Worm (Caenorhabditis elegans) whole organism, L2 larva: ENCODE measurements around the gene sri-40.

Experiments used
- ama-1 ChIP-seq: fragments of 150-350 bp; optimal IDR thresholded peaks from 2 replicates; lab custom pipeline; 2018; ENCODE audit warnings: inconsistent platforms
- egl-27 ChIP-seq: sonication (generic microtip); optimal IDR thresholded peaks from 3 replicates; lab custom pipeline; 2017; ENCODE audit warnings: missing biosample characterization, missing genetic modification reagents, missing genetic modification characterization
- elt-3 ChIP-seq: sonication (generic microtip); optimal IDR thresholded peaks from 2 replicates; lab custom pipeline; 2017; ENCODE audit warnings: missing biosample characterization, missing genetic modification characterization
- lin-11 ChIP-seq: fragments of 150-350 bp; sonication (generic microtip); optimal IDR thresholded peaks from 2 replicates; lab custom pipeline; 2014; ENCODE audit warnings: missing biosample characterization, missing genetic modification characterization, inconsistent platforms, mixed read lengths
- lin-13 ChIP-seq: fragments of 150-350 bp; optimal IDR thresholded peaks from 2 replicates; lab custom pipeline; 2014; ENCODE audit warnings: missing biosample characterization, missing genetic modification reagents, missing genetic modification characterization
- mab-5 ChIP-seq: fragments of 150-350 bp; optimal IDR thresholded peaks from 2 replicates; lab custom pipeline; 2014; ENCODE audit warnings: missing biosample characterization, missing genetic modification characterization
- nhr-77 ChIP-seq: fragments of 150-350 bp; optimal IDR thresholded peaks from 2 replicates; lab custom pipeline; 2014; ENCODE audit warnings: missing biosample characterization, missing genetic modification characterization
- snpc-4 ChIP-seq: fragments of 150-350 bp; optimal IDR thresholded peaks from 2 replicates; lab custom pipeline; 2014; ENCODE audit warnings: missing biosample characterization, missing genetic modification characterization
- zag-1 ChIP-seq: fragments of 150-350 bp; optimal IDR thresholded peaks from 2 replicates; lab custom pipeline; 2014; ENCODE audit warnings: missing biosample characterization, missing genetic modification characterization
- ztf-4 ChIP-seq: fragments of 150-350 bp; optimal IDR thresholded peaks from 2 replicates; lab custom pipeline; 2014; ENCODE audit warnings: missing biosample characterization, missing genetic modification characterization

DNA sequence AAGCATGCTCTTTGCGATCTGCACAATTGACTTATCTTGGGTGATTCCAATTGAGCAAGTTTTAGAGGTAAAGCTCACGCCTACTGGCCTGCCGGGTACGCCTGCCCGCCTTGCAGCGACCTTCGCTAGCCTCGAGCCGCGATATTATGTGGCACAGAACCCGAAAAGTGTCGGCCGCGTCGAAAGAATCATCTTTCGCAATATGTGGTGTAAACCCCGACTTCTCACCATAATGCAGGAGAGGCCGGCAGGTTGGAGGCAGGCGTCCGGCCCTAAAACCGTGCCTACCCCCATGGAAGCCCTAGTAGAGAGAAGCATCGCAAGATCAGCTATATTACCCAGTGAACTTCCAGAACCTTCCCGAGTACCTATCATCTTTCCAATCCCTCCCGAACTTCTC, 8.1 kb downstream of the sri-40 start:
- TF ChIP-seq lin-13 (no peak), ztf-4 (tag; lab: Kevin White, UChicago) (no peak), elt-3 (no peak), egl-27 (no peak), lin-11 (tag; lab: Kevin White, UChicago) (no peak), snpc-4 (tag; lab: Kevin White, UChicago) (no peak), nhr-77 (tag; lab: Kevin White, UChicago) (no peak), mab-5 (tag; lab: Kevin White, UChicago) (no peak), zag-1 (tag; lab: Kevin White, UChicago) (no peak), ama-1 (lab: Kevin White, UChicago) (no peak)
